Worm (Caenorhabditis elegans) whole organism, L1 larva: ENCODE measurements around the gene rabs-5.

Experiments used
- C16A3.4 ChIP-seq: fragments of 150-350 bp; optimal IDR thresholded peaks from 2 replicates; lab custom pipeline; 2014; ENCODE audit warnings: missing biosample characterization, missing genetic modification characterization
- aha-1 ChIP-seq: fragments of 150-350 bp; optimal IDR thresholded peaks from 2 replicates; lab custom pipeline; 2014; ENCODE audit warnings: missing biosample characterization, missing genetic modification characterization
- ama-1 ChIP-seq: fragments of 150-350 bp; optimal IDR thresholded peaks from 2 replicates; lab custom pipeline; 2014
- dsc-1 ChIP-seq: sonication (generic microtip); optimal IDR thresholded peaks from 2 replicates; lab custom pipeline; 2016; ENCODE audit warnings: mild to moderate bottlenecking, missing genetic modification characterization, missing compliant biosample characterization
- efl-1 ChIP-seq, 4 experiments: fragments of 150-350 bp; optimal IDR thresholded peaks in 3 of 4; peaks in 1 of 4; 1 replicate in 1 of 4; 2 replicates in 3 of 4; lab custom pipeline; 2014; ENCODE audit warnings: missing biosample characterization in 2 of 4, missing genetic modification characterization in 2 of 4, missing genetic modification reagents in 2 of 4
- efl-3 ChIP-seq: fragments of 200-800 bp; sonication (Bioruptor generic); optimal IDR thresholded peaks from 2 replicates; lab custom pipeline; 2018; ENCODE audit warnings: mild to moderate bottlenecking, missing genetic modification characterization, missing compliant biosample characterization
- elt-2 ChIP-seq: sonication (generic microtip); optimal IDR thresholded peaks from 2 replicates; lab custom pipeline; 2016; ENCODE audit warnings: missing genetic modification characterization, mild to moderate bottlenecking, inconsistent platforms, missing compliant biosample characterization, missing genetic modification reagents
- lin-15B ChIP-seq: fragments of 150-350 bp; sonication (generic microtip); optimal IDR thresholded peaks from 3 replicates; lab custom pipeline; 2014; ENCODE audit warnings: missing biosample characterization, missing genetic modification characterization
- lin-35 ChIP-seq, 2 experiments: fragments of 150-350 bp; optimal IDR thresholded peaks; 2 replicates each; lab custom pipeline; 2014; ENCODE audit warnings: missing biosample characterization in 2 of 2, missing genetic modification characterization in 2 of 2, missing genetic modification reagents in 2 of 2
- lin-39 ChIP-seq: fragments of 150-350 bp; optimal IDR thresholded peaks from 2 replicates; lab custom pipeline; 2014; ENCODE audit warnings: missing biosample characterization, missing genetic modification reagents, missing genetic modification characterization
- nhr-19 ChIP-seq: fragments of 200-800 bp; sonication (Bioruptor generic); conservative IDR thresholded peaks from 2 replicates; pipeline ENCODE4 v1.3.6; 2022; ENCODE audit warnings: missing genetic modification characterization, missing compliant biosample characterization
- nhr-28 ChIP-seq: fragments of 150-350 bp; optimal IDR thresholded peaks from 2 replicates; lab custom pipeline; 2014; ENCODE audit warnings: missing biosample characterization, missing genetic modification characterization
- nhr-77 ChIP-seq: fragments of 150-350 bp; optimal IDR thresholded peaks from 2 replicates; lab custom pipeline; 2014; ENCODE audit warnings: missing biosample characterization, missing genetic modification characterization
- rnt-1 ChIP-seq: sonication (generic microtip); optimal IDR thresholded peaks from 2 replicates; lab custom pipeline; 2016; ENCODE audit warnings: mild to moderate bottlenecking, missing genetic modification characterization, moderate library complexity, missing compliant biosample characterization

- TF ChIP-seq lin-15B (tag; lab: Kevin White, UChicago) (no peak), elt-2 (tag; lab: Kevin White, UChicago) (no peak), lin-39 (tag; lab: Kevin White, UChicago) (no peak), aha-1 (no peak), rnt-1 (tag; lab: Kevin White, UChicago) (no peak), efl-3 (GFP tag; lab: Kevin White, UChicago) (no peak), nhr-19 (GFP tag; lab: Robert Waterston, UW) (no peak), efl-1 (optimal IDR thresholded peaks at IDR 0.05; lab: Kevin White, UChicago) (no peak), efl-1 (GFP tag; optimal IDR thresholded peaks at IDR 0.05 in 1 of 2; lab: Kevin White, UChicago) (no peak), lin-35 (GFP tag; optimal IDR thresholded peaks at IDR 0.05; lab: Kevin White, UChicago) (no peak), nhr-77 (tag; lab: Kevin White, UChicago) (no peak), ama-1 (lab: Kevin White, UChicago) (no peak), C16A3.4 (tag; lab: Kevin White, UChicago) (no peak), nhr-28 (tag; lab: Kevin White, UChicago) (no peak), dsc-1 (no peak)
These were observed 20.9 kb downstream of the rabs-5 start, which contains the start of gene nsy-7 for ce11 chrIV:8086552-8086951.
